Worm (Caenorhabditis elegans) whole organism, midembryonic: ENCODE data around the gene C05E4.12.

Experiments used
- T22C8.4 ChIP-seq: fragments of 200-800 bp; sonication (Bioruptor generic); IDR thresholded peaks from 2 replicates; pipeline ENCODE4 v1.3.6; 2022; ENCODE audit warnings: missing genetic modification characterization, missing compliant biosample characterization
- cog-1 ChIP-seq: sonication (generic microtip); optimal IDR thresholded peaks from 2 replicates; lab custom pipeline; 2016; ENCODE audit warnings: missing genetic modification characterization, missing compliant biosample characterization
- flt-1 ChIP-seq: fragments of 200-800 bp; sonication (Bioruptor generic); IDR thresholded peaks from 2 replicates; pipeline ENCODE4 v1.3.6; 2022; ENCODE audit warnings: missing genetic modification characterization, missing compliant biosample characterization
- klf-2 ChIP-seq: fragments of 200-800 bp; sonication (Bioruptor generic); conservative IDR thresholded peaks from 2 replicates; pipeline ENCODE4 v1.3.6; 2022; ENCODE audit warnings: missing genetic modification reagents, missing genetic modification characterization, missing compliant biosample characterization
- med-1 ChIP-seq: sonication (generic microtip); optimal IDR thresholded peaks from 2 replicates; lab custom pipeline; 2017; ENCODE audit warnings: missing genetic modification characterization, mild to moderate bottlenecking, missing compliant biosample characterization, antibody characterized with exemption, missing genetic modification reagents; ENCODE audit not compliant: insufficient read depth
- ref-1 ChIP-seq: fragments of 200-800 bp; sonication (Bioruptor generic); conservative IDR thresholded peaks from 2 replicates; pipeline ENCODE4 v1.3.6; 2022; ENCODE audit warnings: missing genetic modification reagents, missing genetic modification characterization, missing compliant biosample characterization
- tab-1 ChIP-seq: fragments of 200-800 bp; sonication (Bioruptor generic); IDR thresholded peaks from 2 replicates; pipeline ENCODE4 v1.3.6; 2022; ENCODE audit warnings: missing genetic modification characterization, missing compliant biosample characterization
- ztf-23 ChIP-seq: fragments of 200-800 bp; sonication (Bioruptor generic); IDR thresholded peaks from 2 replicates; pipeline ENCODE4 v1.3.6; 2022; ENCODE audit warnings: missing genetic modification reagents, missing genetic modification characterization, missing compliant biosample characterization
- ztf-29 ChIP-seq: fragments of 200-800 bp; sonication (Bioruptor generic); IDR thresholded peaks from 2 replicates; pipeline ENCODE4 v1.3.6; 2022; ENCODE audit warnings: missing genetic modification reagents, missing genetic modification characterization, missing compliant biosample characterization

The C05E4.12 gene

DNA sequence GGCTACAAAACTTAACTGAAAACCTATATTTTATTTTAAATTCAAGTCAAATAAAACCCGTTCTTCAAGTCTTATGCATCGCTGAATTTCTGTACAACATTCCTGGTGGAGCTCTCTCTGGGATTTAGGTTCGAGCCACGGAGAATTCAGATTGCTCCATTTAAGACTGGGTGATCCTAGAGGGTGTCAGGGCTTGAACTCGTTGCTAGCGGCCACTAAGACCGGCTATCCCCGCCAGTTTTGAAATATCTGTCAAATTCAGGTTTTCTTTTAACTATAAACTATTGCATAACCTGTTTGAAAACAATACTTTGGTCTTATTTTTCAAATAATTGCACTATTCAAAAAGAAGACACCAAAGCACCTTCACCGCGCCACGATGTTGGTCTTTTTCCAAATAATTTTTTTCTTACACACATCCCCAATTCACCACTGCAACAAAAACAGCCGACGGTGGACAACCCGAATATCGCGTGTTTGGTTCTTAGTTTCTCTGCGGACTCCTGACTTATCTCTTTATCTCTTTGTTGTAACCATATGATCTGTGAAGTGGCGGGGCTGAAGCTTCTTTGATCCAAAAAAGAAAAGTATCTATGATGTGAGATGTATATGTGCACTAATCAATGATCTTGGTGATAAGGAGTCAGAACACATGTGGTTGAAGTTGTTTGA is 32.8 kb downstream of the C05E4.12 start:
- TF ChIP-seq flt-1, result no peak
- TF ChIP-seq ztf-29 (GFP tag; lab: Robert Waterston, UW), result no peak
- TF ChIP-seq cog-1, result no peak
- TF ChIP-seq tab-1 (GFP tag; lab: Robert Waterston, UW), result no peak
- no peak for TF ChIP-seq ref-1 (GFP tag; lab: Robert Waterston, UW)
- no peak for TF ChIP-seq ztf-23 (GFP tag; lab: Robert Waterston, UW)

- TF ChIP-seq ztf-23 (GFP tag; lab: Robert Waterston, UW) (no peak), tab-1 (GFP tag; lab: Robert Waterston, UW) (no peak), ref-1 (GFP tag; lab: Robert Waterston, UW) (no peak), cog-1 (no peak), med-1 (no peak), klf-2 (GFP tag; lab: Robert Waterston, UW) (no peak), ztf-29 (GFP tag; lab: Robert Waterston, UW) (no peak), flt-1 (no peak), T22C8.4 (GFP tag; lab: Robert Waterston, UW) (no peak)
Measured at ce11 chrV:727484-728351, 34.1 kb downstream of the C05E4.12 start, which contains the start of the genes icl-1 and srh-2. Gene icl-1, minus strand, starts transcription at chrV:728004. Gene srh-2, plus strand, starts transcription at chrV:728301.

ce11 chrV:726573-727483 is 35.0 kb downstream of the C05E4.12 start:
- TF ChIP-seq klf-2 (GFP tag; lab: Robert Waterston, UW) (no peak), cog-1 (no peak), tab-1 (GFP tag; lab: Robert Waterston, UW) (no peak), ztf-23 (GFP tag; lab: Robert Waterston, UW) (no peak), flt-1 (no peak), med-1 (no peak), ztf-29 (GFP tag; lab: Robert Waterston, UW) (no peak), T22C8.4 (GFP tag; lab: Robert Waterston, UW) (no peak), ref-1 (GFP tag; lab: Robert Waterston, UW) (no peak)

ce11 chrV:725807-726572 is 35.8 kb downstream of the C05E4.12 start:
- no peak for TF ChIP-seq cog-1
- TF ChIP-seq ztf-29 (GFP tag; lab: Robert Waterston, UW), result no peak
- no peak for TF ChIP-seq tab-1 (GFP tag; lab: Robert Waterston, UW)
- TF ChIP-seq ztf-23 (GFP tag; lab: Robert Waterston, UW), result no peak
- no peak for TF ChIP-seq T22C8.4 (GFP tag; lab: Robert Waterston, UW)
- no peak for TF ChIP-seq flt-1
- no peak for TF ChIP-seq med-1

- 0 out of 2 replicates have a peak, but pooled peaks have one; percentile 45 for TF ChIP-seq flt-1
- no peak for TF ChIP-seq ztf-23 (GFP tag; lab: Robert Waterston, UW)
- no peak for TF ChIP-seq T22C8.4 (GFP tag; lab: Robert Waterston, UW)
- no peak for TF ChIP-seq ztf-29 (GFP tag; lab: Robert Waterston, UW)
- no peak for TF ChIP-seq tab-1 (GFP tag; lab: Robert Waterston, UW)
- TF ChIP-seq cog-1, result no peak
Measured at ce11 chrV:724946-725806, 36.6 kb downstream of the C05E4.12 start.

- TF ChIP-seq cog-1 (no peak), med-1 (no peak), ref-1 (GFP tag; lab: Robert Waterston, UW) (no peak), ztf-29 (GFP tag; lab: Robert Waterston, UW) (no peak), ztf-23 (GFP tag; lab: Robert Waterston, UW) (no peak), tab-1 (GFP tag; lab: Robert Waterston, UW) (no peak)
Measured at ce11 chrV:724470-724890, 37.3 kb downstream of the C05E4.12 start.

DNA sequence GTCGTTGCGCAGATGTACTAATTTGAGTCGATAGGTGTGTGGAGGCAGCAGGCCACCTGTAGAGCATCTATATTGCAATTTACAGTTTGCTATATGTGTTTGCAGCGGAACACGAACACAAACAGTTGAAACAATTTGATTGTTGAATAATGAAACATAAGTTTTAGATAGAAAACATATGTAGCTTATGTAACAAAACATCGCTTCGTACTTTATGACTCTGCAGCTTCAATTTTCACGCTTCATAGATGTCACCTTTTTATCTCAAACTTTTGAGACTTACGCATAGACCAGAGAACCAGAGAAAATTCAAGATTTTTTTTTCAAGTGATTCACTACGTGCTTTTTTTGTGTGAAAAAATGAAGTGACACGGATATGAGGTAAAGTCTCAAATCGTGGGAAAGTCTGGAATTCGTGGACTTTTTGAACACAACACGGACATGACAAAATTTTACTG is 37.9 kb downstream of the C05E4.12 start, which contains the start of gene fbxb-72:
fbxb-72 (minus strand) TSS at position 58 of the 458 bp plus-strand sequence.
- TF ChIP-seq ref-1 (GFP tag; lab: Robert Waterston, UW) (no peak), tab-1 (GFP tag; lab: Robert Waterston, UW) (no peak), cog-1 (no peak), ztf-29 (GFP tag; lab: Robert Waterston, UW) (no peak), flt-1 (peak; percentile 51; the same call in 1 of the 2 replicates)

ce11 chrV:722889-723288 is 38.9 kb downstream of the C05E4.12 start:
- TF ChIP-seq klf-2 (GFP tag; lab: Robert Waterston, UW) (no peak), med-1 (no peak), ref-1 (GFP tag; lab: Robert Waterston, UW) (no peak), tab-1 (GFP tag; lab: Robert Waterston, UW) (no peak), flt-1 (no peak), cog-1 (no peak), ztf-29 (GFP tag; lab: Robert Waterston, UW) (no peak)
